Worm (Caenorhabditis elegans): ENCODE measurements around the gene srd-32.
A peak's percentile ranks its signal among the peaks of the same experiment; 100 is the strongest.

srd-32 gene

ce11 chrV:4881377-4881776 is 15.9 kb downstream of the srd-32 start, which contains the start of gene str-32:
Gene str-32 (minus strand): TSS chrV:4881477.
- TF ChIP-seq zag-1 (tag; optimal IDR thresholded peaks at IDR 0.05) (no peak), mdl-1 (tag; optimal IDR thresholded peaks at IDR 0.05) (no peak), ZK546.5 (tag; optimal IDR thresholded peaks at IDR 0.05) (no peak), nhr-11 (tag; optimal IDR thresholded peaks at IDR 0.05) (no peak), nhr-67 (tag; optimal IDR thresholded peaks at IDR 0.05) (no peak), lin-39 (tag; optimal IDR thresholded peaks at IDR 0.05) (no peak), unc-62 (GFP tag; optimal IDR thresholded peaks at IDR 0.05) (no peak), nhr-77 (tag; optimal IDR thresholded peaks at IDR 0.05) (no peak)

- TF ChIP-seq egl-5 (tag; optimal IDR thresholded peaks at IDR 0.05) (no peak), mml-1 (tag; optimal IDR thresholded peaks at IDR 0.05) (no peak), lin-15B (tag; optimal IDR thresholded peaks at IDR 0.05) (no peak), nhr-23 (tag; optimal IDR thresholded peaks at IDR 0.05) (no peak), aly-2 (tag; optimal IDR thresholded peaks at IDR 0.05) (no peak), unc-62 (GFP tag; optimal IDR thresholded peaks at IDR 0.05) (no peak), sea-2 (GFP tag; optimal IDR thresholded peaks at IDR 0.05) (no peak), nhr-25 (tag; optimal IDR thresholded peaks at IDR 0.05) (no peak), ceh-28 (tag; optimal IDR thresholded peaks at IDR 0.05) (no peak), elt-1 (tag; optimal IDR thresholded peaks at IDR 0.05) (no peak), lin-39 (tag; optimal IDR thresholded peaks at IDR 0.05) (no peak), hmg-11 (tag; optimal IDR thresholded peaks at IDR 0.05) (no peak), lsy-12 (tag; optimal IDR thresholded peaks at IDR 0.05) (no peak), ztf-11 (tag; optimal IDR thresholded peaks at IDR 0.05) (no peak), skn-1 (tag; optimal IDR thresholded peaks at IDR 0.05) (no peak), ceh-82 (tag; optimal IDR thresholded peaks at IDR 0.05) (no peak)
Measured at ce11 chrV:4884490-4884889, 19.0 kb downstream of the srd-32 start, which contains the start of gene T19H12.12. Gene T19H12.12 (plus strand): TSS chrV:4884790.

ce11 chrV:4885372-4885771 is 19.9 kb downstream of the srd-32 start, which contains the start of gene T19H12.3:
Gene T19H12.3 (plus strand): TSS chrV:4885672.
- TF ChIP-seq jun-1 (tag; optimal IDR thresholded peaks at IDR 0.05) (no peak), egl-27 (tag; optimal IDR thresholded peaks at IDR 0.05) (no peak), tbx-2 (tag; optimal IDR thresholded peaks at IDR 0.05) (no peak), lsy-12 (tag; optimal IDR thresholded peaks at IDR 0.05) (no peak), fkh-2 (tag; optimal IDR thresholded peaks at IDR 0.05) (no peak), mml-1 (tag; optimal IDR thresholded peaks at IDR 0.05) (no peak)

- TF ChIP-seq ztf-4 (tag; optimal IDR thresholded peaks at IDR 0.05) (no peak), ceh-28 (tag; optimal IDR thresholded peaks at IDR 0.05) (no peak), nhr-23 (tag; optimal IDR thresholded peaks at IDR 0.05) (peak; percentile 35), lin-39 (tag; optimal IDR thresholded peaks at IDR 0.05) (no peak), pqm-1 (tag; optimal IDR thresholded peaks at IDR 0.05) (peak; percentile 43), tbx-2 (tag; optimal IDR thresholded peaks at IDR 0.05) (no peak), pha-4 (tag; optimal IDR thresholded peaks at IDR 0.05) (peak; percentile 39), ceh-9 (tag; optimal IDR thresholded peaks at IDR 0.05) (no peak), nhr-11 (tag; optimal IDR thresholded peaks at IDR 0.05) (no peak), elt-2 (tag; optimal IDR thresholded peaks at IDR 0.05) (peak; percentile 71), nhr-67 (tag; optimal IDR thresholded peaks at IDR 0.05) (no peak), fkh-10 (GFP tag; optimal IDR thresholded peaks at IDR 0.05) (no peak), elt-3 (tag; optimal IDR thresholded peaks at IDR 0.05) (no peak)
Measured at ce11 chrV:4889477-4889876, 24.0 kb downstream of the srd-32 start, which contains the start of gene ugt-12. Gene ugt-12 (minus strand): TSS chrV:4889629.

ce11 chrV:4889976-4890479 is 24.6 kb downstream of the srd-32 start, which contains the start of gene T19H12.2:
Gene T19H12.2 (plus strand): TSS chrV:4890429.
- no peak for TF ChIP-seq nhr-12 (tag; optimal IDR thresholded peaks at IDR 0.05)
- TF ChIP-seq ceh-28 (tag; optimal IDR thresholded peaks at IDR 0.05): no peak
- no peak for TF ChIP-seq ceh-9 (tag; optimal IDR thresholded peaks at IDR 0.05)
- no peak for TF ChIP-seq hmg-11 (tag; optimal IDR thresholded peaks at IDR 0.05)
- TF ChIP-seq pha-4 (tag; optimal IDR thresholded peaks at IDR 0.05): no peak
- TF ChIP-seq mdl-1 (tag; optimal IDR thresholded peaks at IDR 0.05): no peak
- no peak for TF ChIP-seq nhr-77 (tag; optimal IDR thresholded peaks at IDR 0.05)
- TF ChIP-seq nhr-237 (tag; optimal IDR thresholded peaks at IDR 0.05): no peak
- no peak for TF ChIP-seq elt-3 (tag; optimal IDR thresholded peaks at IDR 0.05)
- TF ChIP-seq zag-1 (tag; optimal IDR thresholded peaks at IDR 0.05): no peak

All from whole organism, L3 larva.